Worm (Caenorhabditis elegans) whole organism, late embryonic: ENCODE results near the gene K02F6.6.
A peak's percentile ranks its signal among the peaks of the same experiment; 100 is the strongest.
"Not testable (repeated sequence)": the region's sequence is repeated elsewhere in the genome, so short reads cannot be mapped to it uniquely, and the experiment has no call there.

ENCODE experiments used
- K02D7.2 ChIP-seq: sonication (generic microtip); optimal IDR thresholded peaks from 2 replicates; lab custom pipeline; 2017; ENCODE audit warnings: mild to moderate bottlenecking, missing genetic modification characterization, missing compliant biosample characterization
- Y22D7AL.16 ChIP-seq: sonication (generic microtip); optimal IDR thresholded peaks from 2 replicates; lab custom pipeline; 2016; ENCODE audit warnings: missing genetic modification characterization, missing compliant biosample characterization
- ahr-1 ChIP-seq: sonication (generic microtip); optimal IDR thresholded peaks from 2 replicates; lab custom pipeline; 2016; ENCODE audit warnings: missing genetic modification characterization, missing compliant biosample characterization
- ceh-18 ChIP-seq: sonication (generic microtip); optimal IDR thresholded peaks from 2 replicates; lab custom pipeline; 2016; ENCODE audit warnings: missing genetic modification characterization, missing compliant biosample characterization
- ceh-48 ChIP-seq: sonication (generic microtip); optimal IDR thresholded peaks from 2 replicates; lab custom pipeline; 2016; ENCODE audit warnings: missing genetic modification characterization, inconsistent platforms, missing compliant biosample characterization
- ceh-6 ChIP-seq: fragments of 200-800 bp; sonication (Bioruptor generic); optimal IDR thresholded peaks from 2 replicates; lab custom pipeline; 2018; ENCODE audit warnings: mild to moderate bottlenecking, missing genetic modification characterization, missing compliant biosample characterization
- che-1 ChIP-seq: sonication (generic microtip); optimal IDR thresholded peaks from 2 replicates; lab custom pipeline; 2016; ENCODE audit warnings: mild to moderate bottlenecking, missing genetic modification characterization, missing compliant biosample characterization
- elt-2 ChIP-seq: sonication (generic microtip); optimal IDR thresholded peaks from 2 replicates; lab custom pipeline; 2016; ENCODE audit warnings: missing genetic modification reagents, missing genetic modification characterization, missing compliant biosample characterization
- gmeb-2 ChIP-seq: sonication (generic microtip); optimal IDR thresholded peaks from 2 replicates; lab custom pipeline; 2016; ENCODE audit warnings: missing genetic modification characterization, inconsistent platforms, missing compliant biosample characterization
- hlh-13 ChIP-seq: fragments of 200-800 bp; sonication (Bioruptor generic); optimal IDR thresholded peaks from 2 replicates; lab custom pipeline; 2018; ENCODE audit warnings: mild to moderate bottlenecking, missing genetic modification characterization, missing compliant biosample characterization
- lin-11 ChIP-seq: fragments of 200-800 bp; sonication (Bioruptor generic); optimal IDR thresholded peaks from 2 replicates; lab custom pipeline; 2018; ENCODE audit warnings: mild to moderate bottlenecking, missing genetic modification characterization, missing compliant biosample characterization
- madf-2 ChIP-seq: sonication (generic microtip); optimal IDR thresholded peaks from 2 replicates; lab custom pipeline; 2017; ENCODE audit warnings: missing genetic modification characterization, missing compliant biosample characterization
- pha-2 ChIP-seq: sonication (generic microtip); optimal IDR thresholded peaks from 2 replicates; lab custom pipeline; 2017; ENCODE audit warnings: mild to moderate bottlenecking, missing genetic modification characterization, missing compliant biosample characterization
- sox-4 ChIP-seq: sonication (generic microtip); optimal IDR thresholded peaks from 2 replicates; lab custom pipeline; 2017; ENCODE audit warnings: mild to moderate bottlenecking, missing genetic modification characterization, inconsistent platforms, missing compliant biosample characterization
- ttx-3 ChIP-seq: sonication (generic microtip); optimal IDR thresholded peaks from 2 replicates; lab custom pipeline; 2016; ENCODE audit warnings: missing genetic modification reagents, missing genetic modification characterization, missing compliant biosample characterization
- unc-3 ChIP-seq, 2 experiments: fragments of 200-800 bp in 1 of 2; sonication (Bioruptor generic) in 1 of 2; sonication (generic microtip) in 1 of 2; conservative IDR thresholded peaks in 1 of 2; optimal IDR thresholded peaks in 1 of 2; 2 replicates each; pipeline versions ENCODE4 v1.3.6 to Lab custom; 2016 to 2022; ENCODE audit warnings: missing compliant biosample characterization in 2 of 2, missing genetic modification characterization in 2 of 2, missing genetic modification reagents in 1 of 2
- ztf-16 ChIP-seq: sonication (generic microtip); optimal IDR thresholded peaks from 2 replicates; lab custom pipeline; 2017; ENCODE audit warnings: missing genetic modification characterization, missing compliant biosample characterization

Gene K02F6.6

ce11 chrII:2570384-2570964 lies 39.9 kb downstream of the K02F6.6 start:
- peak; percentile 27 for TF ChIP-seq ztf-16 (tag; lab: Kevin White, UChicago)
- TF ChIP-seq ttx-3 (tag; lab: Kevin White, UChicago): peak; percentile 76
- TF ChIP-seq sox-4 (tag; lab: Kevin White, UChicago): peak; percentile 32
- TF ChIP-seq ahr-1 (tag; lab: Kevin White, UChicago): peak; percentile 63
- TF ChIP-seq che-1 (tag; lab: Kevin White, UChicago): peak; percentile 65
- TF ChIP-seq unc-3 (GFP tag; conservative IDR thresholded peaks at IDR 0.05; lab: Robert Waterston, UW): not testable (repeated sequence)
- TF ChIP-seq unc-3 (tag; optimal IDR thresholded peaks at IDR 0.05; lab: Kevin White, UChicago): peak; percentile 30
- TF ChIP-seq Y22D7AL.16: peak; percentile 36
- TF ChIP-seq hlh-13: peak; percentile 35
- peak; percentile 89 for TF ChIP-seq pha-2
- peak; percentile 24 for TF ChIP-seq elt-2 (tag; lab: Kevin White, UChicago)
- TF ChIP-seq lin-11: peak; percentile 41
- peak; percentile 67 for TF ChIP-seq K02D7.2 (tag; lab: Kevin White, UChicago)
- TF ChIP-seq gmeb-2 (tag; lab: Kevin White, UChicago): peak; percentile 62
- peak; percentile 61 for TF ChIP-seq madf-2 (tag; lab: Kevin White, UChicago)

DNA sequence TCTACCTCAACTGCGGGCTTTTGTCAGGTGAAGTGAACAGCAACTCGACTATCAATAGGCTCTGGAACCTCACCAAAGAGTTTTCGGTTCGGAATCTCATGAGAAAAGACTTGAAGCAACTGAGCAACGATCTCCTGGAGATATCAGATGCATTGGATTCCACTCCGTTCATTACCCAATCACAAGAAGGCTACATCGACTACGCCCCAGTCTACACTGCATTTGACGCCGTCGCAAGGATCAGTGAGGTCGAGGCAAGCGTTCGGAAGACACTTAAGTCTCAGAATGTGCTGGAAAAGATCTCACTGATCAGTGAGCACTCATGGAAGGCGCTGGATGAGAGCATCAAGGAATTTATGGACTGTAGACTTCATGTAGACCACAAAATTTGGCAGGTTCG lies 47.6 kb downstream of the K02F6.6 start:
- TF ChIP-seq ceh-6 (GFP tag; lab: Kevin White, UChicago) (no peak), ceh-18 (no peak), Y22D7AL.16 (no peak), ztf-16 (tag; lab: Kevin White, UChicago) (no peak), ceh-48 (tag; lab: Kevin White, UChicago) (no peak), lin-11 (no peak)
